Fruit fly (Drosophila melanogaster): ENCODE results near the gene phu.

phu gene

DNA sequence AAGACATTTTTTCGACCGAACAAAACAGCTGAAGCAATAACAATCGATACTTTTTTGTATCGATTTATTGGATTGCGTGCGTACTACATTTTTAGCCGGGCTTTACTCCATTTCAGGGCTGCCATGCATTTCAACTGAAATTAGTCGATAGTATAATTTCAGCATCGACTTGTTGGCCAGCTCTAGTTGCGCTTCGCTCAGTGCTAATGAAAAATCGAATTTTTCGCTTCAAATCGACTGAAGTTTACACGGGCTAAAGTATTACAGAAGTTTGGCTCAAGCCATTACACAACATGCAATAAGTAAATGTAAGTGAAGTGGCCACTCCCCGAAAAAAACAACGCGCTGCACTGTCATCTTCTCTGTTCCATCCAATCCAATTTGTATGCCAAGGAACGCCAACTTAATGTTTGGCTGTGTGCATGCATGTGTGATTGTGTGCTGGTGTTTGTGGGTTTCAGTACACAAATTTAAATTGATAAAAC lies 21.3 kb downstream of the phu start, which contains the start of the genes mRpL47, CG8176 and Kdm3 (continued):
- TF ChIP-seq CG17186 (GFP tag; optimal IDR thresholded peaks at IDR 0.05) (peak; percentile 97), mam (GFP tag; optimal IDR thresholded peaks at IDR 0.05) (peak; percentile 90), az2 (GFP tag; optimal IDR thresholded peaks at IDR 0.05) (peak; percentile 31), CG15601 (tag; optimal IDR thresholded peaks at IDR 0.05) (peak; percentile 81), trem (tag; optimal IDR thresholded peaks at IDR 0.05) (peak; percentile 90), CG3726 (GFP tag; IDR thresholded peaks at IDR 0.05) (no peak), zen (tag; optimal IDR thresholded peaks at IDR 0.05) (peak; percentile 66), psq (GFP tag; optimal IDR thresholded peaks at IDR 0.05) (peak; percentile 28), da (GFP tag; optimal IDR thresholded peaks at IDR 0.05) (peak; percentile 16), aop (GFP tag; IDR thresholded peaks at IDR 0.05) (no peak), kni (GFP tag; optimal IDR thresholded peaks at IDR 0.05) (no peak), cwo (GFP tag; optimal IDR thresholded peaks at IDR 0.05) (no peak), Awh (GFP tag; IDR thresholded peaks at IDR 0.05) (no peak), sc (optimal IDR thresholded peaks at IDR 0.05) (no peak), sc (GFP tag; optimal IDR thresholded peaks at IDR 0.05) (no peak), CG18764 (GFP tag; optimal IDR thresholded peaks at IDR 0.05) (peak; percentile 55), ato (GFP tag; IDR thresholded peaks at IDR 0.05; ENCODE audit: partially characterized antibody) (no peak), Fer3 (tag; optimal IDR thresholded peaks at IDR 0.05) (peak; percentile 60), MBD-R2 (GFP tag; IDR thresholded peaks at IDR 0.05) (no peak), dysf (GFP tag; IDR thresholded peaks at IDR 0.05) (no peak), YL-1 (GFP tag; optimal IDR thresholded peaks at IDR 0.05) (peak; percentile 94), CrebB (tag; optimal IDR thresholded peaks at IDR 0.05) (peak; percentile 47), Poxn (GFP tag; IDR thresholded peaks at IDR 0.05) (no peak), CG31224 (GFP tag; IDR thresholded peaks at IDR 0.05) (no peak), Hand (GFP tag; optimal IDR thresholded peaks at IDR 0.05) (no peak), Rfx (GFP tag; IDR thresholded peaks at IDR 0.05) (no peak), crc (GFP tag; optimal IDR thresholded peaks at IDR 0.05) (no peak), gsb-n (tag; optimal IDR thresholded peaks at IDR 0.05) (peak; percentile 73), cato (GFP tag; optimal IDR thresholded peaks at IDR 0.05; ENCODE audit: borderline replicate concordance) (no peak), CG17385 (GFP tag; optimal IDR thresholded peaks at IDR 0.05) (peak; percentile 13), CG11695 (GFP tag; IDR thresholded peaks at IDR 0.05) (no peak), Dfd (GFP tag; optimal IDR thresholded peaks at IDR 0.05) (no peak), BEAF-32 (GFP tag; optimal IDR thresholded peaks at IDR 0.05) (peak; percentile 100), CG34224 (GFP tag; IDR thresholded peaks at IDR 0.05; ENCODE audit: partially characterized antibody) (no peak), CG12155 (GFP tag; optimal IDR thresholded peaks at IDR 0.05) (peak; percentile 70), hbn (GFP tag; IDR thresholded peaks at IDR 0.05; ENCODE audit: partially characterized antibody) (no peak), lola (GFP tag; optimal IDR thresholded peaks at IDR 0.05) (peak in 1 of 3 experiments; percentile 19), tgo (GFP tag; IDR thresholded peaks at IDR 0.05) (no peak), bigmax (GFP tag; optimal IDR thresholded peaks at IDR 0.05) (no peak), gsb (GFP tag; IDR thresholded peaks at IDR 0.05) (no peak), Lim3 (GFP tag; IDR thresholded peaks at IDR 0.05) (no peak), Ets97D (GFP tag; optimal IDR thresholded peaks at IDR 0.05) (peak; percentile 94), tin (GFP tag; optimal IDR thresholded peaks at IDR 0.05) (peak; percentile 68), Fer2 (tag; optimal IDR thresholded peaks at IDR 0.05) (peak; percentile 10), vnd (GFP tag; IDR thresholded peaks at IDR 0.05; ENCODE audit: partially characterized antibody) (no peak), CG10959 (GFP tag; IDR thresholded peaks at IDR 0.05) (no peak), Ssrp (tag; optimal IDR thresholded peaks at IDR 0.05) (peak; percentile 16), CTCF (GFP tag; optimal IDR thresholded peaks at IDR 0.05) (peak; percentile 45), Dip2 (GFP tag; IDR thresholded peaks at IDR 0.05) (no peak), Sry-δ (GFP tag; optimal IDR thresholded peaks at IDR 0.05) (peak; percentile 100), pho (GFP tag; optimal IDR thresholded peaks at IDR 0.05) (peak; percentile 87), CG14014 (GFP tag; IDR thresholded peaks at IDR 0.05) (no peak)
